Worm (Caenorhabditis elegans) whole organism, L4 larva: ENCODE data around the gene F52G3.1.

ENCODE experiments used
- F44E2.7 ChIP-seq: fragments of 200-800 bp; sonication (Bioruptor generic); IDR thresholded peaks from 2 replicates; pipeline ENCODE4 v2.1.2; 2022; ENCODE audit warnings: missing genetic modification characterization, missing compliant biosample characterization
- F49E8.2 ChIP-seq: sonication (generic microtip); optimal IDR thresholded peaks from 2 replicates; lab custom pipeline; 2016; ENCODE audit warnings: missing compliant biosample characterization, mild to moderate bottlenecking, missing genetic modification characterization, borderline replicate concordance
- R02D3.7 ChIP-seq: fragments of 150-350 bp; sonication (generic microtip); optimal IDR thresholded peaks from 3 replicates; lab custom pipeline; 2014; ENCODE audit warnings: missing biosample characterization, missing genetic modification characterization
- Y75B8A.6 ChIP-seq: fragments of 200-800 bp; sonication (Bioruptor generic); IDR thresholded peaks from 2 replicates; pipeline ENCODE4 v1.3.6; 2022; ENCODE audit warnings: missing genetic modification reagents, missing genetic modification characterization, missing compliant biosample characterization
- aha-1 ChIP-seq: fragments of 150-350 bp; peaks from one replicate; lab custom pipeline; 2014; ENCODE audit warnings: missing biosample characterization, missing genetic modification characterization
- ceh-32 ChIP-seq: sonication (generic microtip); optimal IDR thresholded peaks from 2 replicates; lab custom pipeline; 2016; ENCODE audit warnings: mild to moderate bottlenecking, missing genetic modification characterization, missing compliant biosample characterization; ENCODE audit not compliant: poor library complexity
- ceh-44 ChIP-seq: fragments of 200-800 bp; sonication (Bioruptor generic); IDR thresholded peaks from 2 replicates; pipeline ENCODE4 v1.3.6; 2022; ENCODE audit warnings: missing genetic modification reagents, missing genetic modification characterization, missing compliant biosample characterization
- ces-1 ChIP-seq: fragments of 150-350 bp; sonication (generic microtip); optimal IDR thresholded peaks from 4 replicates; lab custom pipeline; 2014; ENCODE audit warnings: missing biosample characterization, missing genetic modification reagents, missing genetic modification characterization
- dmd-6 ChIP-seq: fragments of 200-800 bp; sonication (Bioruptor generic); IDR thresholded peaks from 2 replicates; pipeline ENCODE4 v1.3.6; 2022; ENCODE audit warnings: missing genetic modification reagents, missing genetic modification characterization, missing compliant biosample characterization
- dpl-1 ChIP-seq: fragments of 150-350 bp; optimal IDR thresholded peaks from 2 replicates; lab custom pipeline; 2014; ENCODE audit warnings: missing biosample characterization, missing genetic modification reagents, missing genetic modification characterization
- egl-43 ChIP-seq: fragments of 200-800 bp; sonication (Bioruptor generic); IDR thresholded peaks from 2 replicates; pipeline ENCODE4 v1.3.6; 2022; ENCODE audit warnings: missing genetic modification reagents, missing genetic modification characterization, missing compliant biosample characterization
- gei-8 ChIP-seq: fragments of 200-800 bp; sonication (Bioruptor generic); optimal IDR thresholded peaks from 2 replicates; lab custom pipeline; 2018; ENCODE audit warnings: mild to moderate bottlenecking, missing genetic modification characterization, missing compliant biosample characterization
- hmg-1.1 ChIP-seq: fragments of 200-800 bp; sonication (Bioruptor generic); IDR thresholded peaks from 2 replicates; pipeline ENCODE4 v1.3.6; 2022; ENCODE audit warnings: missing genetic modification reagents, missing genetic modification characterization, missing compliant biosample characterization
- lin-15B ChIP-seq: fragments of 150-350 bp; sonication (generic microtip); optimal IDR thresholded peaks from 3 replicates; lab custom pipeline; 2014; ENCODE audit warnings: missing biosample characterization, missing genetic modification characterization
- lin-39 ChIP-seq: fragments of 150-350 bp; optimal IDR thresholded peaks from 2 replicates; lab custom pipeline; 2014; ENCODE audit warnings: missing biosample characterization, missing genetic modification reagents, missing genetic modification characterization
- lir-3 ChIP-seq: sonication (generic microtip); optimal IDR thresholded peaks from 2 replicates; lab custom pipeline; 2016; ENCODE audit warnings: mild to moderate bottlenecking, missing genetic modification characterization, missing compliant biosample characterization
- lsy-2 ChIP-seq, 2 experiments: fragments of 150-350 bp in 1 of 2; sonication (generic microtip) in 1 of 2; optimal IDR thresholded peaks; 2 replicates each; lab custom pipeline; 2014 to 2017; ENCODE audit warnings: missing biosample characterization in 2 of 2, missing genetic modification characterization in 2 of 2
- madf-5 ChIP-seq, 2 experiments: fragments of 200-800 bp; sonication (Bioruptor generic); IDR thresholded peaks; 2 replicates each; pipeline ENCODE4 v1.3.6; 2022; ENCODE audit warnings: missing compliant biosample characterization in 2 of 2, missing genetic modification characterization in 2 of 2
- mep-1 ChIP-seq: fragments of 150-350 bp; sonication (generic microtip); optimal IDR thresholded peaks from 3 replicates; lab custom pipeline; 2014; ENCODE audit warnings: missing biosample characterization, missing genetic modification characterization
- nhr-41 ChIP-seq: fragments of 200-800 bp; sonication (Bioruptor generic); IDR thresholded peaks from 2 replicates; pipeline ENCODE4 v1.3.6; 2022; ENCODE audit warnings: missing genetic modification reagents, missing genetic modification characterization, missing compliant biosample characterization
- nhr-48 ChIP-seq: sonication (generic microtip); optimal IDR thresholded peaks from 2 replicates; lab custom pipeline; 2016; ENCODE audit warnings: mild to moderate bottlenecking, missing genetic modification characterization, missing compliant biosample characterization
- nhr-77 ChIP-seq: fragments of 150-350 bp; optimal IDR thresholded peaks from 2 replicates; lab custom pipeline; 2014; ENCODE audit warnings: missing biosample characterization, missing genetic modification characterization
- rbr-2 ChIP-seq: sonication (generic microtip); optimal IDR thresholded peaks from 2 replicates; lab custom pipeline; 2016; ENCODE audit warnings: missing genotype, missing genetic modification characterization, missing compliant biosample characterization
- saeg-2 ChIP-seq: fragments of 200-800 bp; sonication (Bioruptor generic); IDR thresholded peaks from 2 replicates; pipeline ENCODE4 v1.3.6; 2022; ENCODE audit warnings: missing genetic modification reagents, missing genetic modification characterization, missing compliant biosample characterization
- set-16 ChIP-seq: fragments of 200-800 bp; sonication (Bioruptor generic); IDR thresholded peaks from 2 replicates; pipeline ENCODE4 v1.3.6; 2022; ENCODE audit warnings: missing genetic modification reagents, missing genetic modification characterization, missing compliant biosample characterization
- skn-1 ChIP-seq: fragments of 150-350 bp; optimal IDR thresholded peaks from 2 replicates; lab custom pipeline; 2014; ENCODE audit warnings: missing biosample characterization, missing genetic modification characterization
- tra-1 ChIP-seq: fragments of 200-800 bp; sonication (Bioruptor generic); IDR thresholded peaks from 2 replicates; pipeline ENCODE4 v1.3.6; 2022; ENCODE audit warnings: missing genetic modification reagents, missing genetic modification characterization, missing compliant biosample characterization
- unc-39 ChIP-seq: sonication (generic microtip); optimal IDR thresholded peaks from 2 replicates; lab custom pipeline; 2017; ENCODE audit warnings: missing biosample characterization, missing genetic modification characterization
- unc-62 ChIP-seq, 3 experiments: fragments of 150-350 bp in 1 of 3; sonication (generic microtip); optimal IDR thresholded peaks in 2 of 3; peaks in 1 of 3; 1 replicate in 1 of 3; 2 replicates in 2 of 3; lab custom pipeline; 2014 to 2017; ENCODE audit warnings: missing biosample characterization in 3 of 3, missing genetic modification characterization in 3 of 3, missing genetic modification reagents in 3 of 3, missing genotype in 1 of 3

The F52G3.1 gene

ce11 chrX:16998981-16999380, 35.3 kb downstream of the F52G3.1 start:
- TF ChIP-seq skn-1 (tag; lab: Kevin White, UChicago) (no peak), ceh-32 (tag; lab: Kevin White, UChicago) (no peak), R02D3.7 (tag; lab: Kevin White, UChicago) (no peak), nhr-48 (tag; lab: Kevin White, UChicago) (no peak), dpl-1 (no peak), Y75B8A.6 (GFP tag; lab: Robert Waterston, UW) (no peak), nhr-77 (no peak), unc-62 (GFP tag; optimal IDR thresholded peaks at IDR 0.05 in 1 of 2; lab: Kevin White, UChicago) (no peak), unc-62 (tag; optimal IDR thresholded peaks at IDR 0.05; lab: Kevin White, UChicago) (no peak), F49E8.2 (tag; lab: Kevin White, UChicago) (no peak), F44E2.7 (GFP tag; lab: Robert Waterston, UW) (0 out of 2 replicates have a peak, but pooled peaks have one; percentile 58), set-16 (GFP tag; lab: Robert Waterston, UW) (peak; percentile 76), lsy-2 (tag; optimal IDR thresholded peaks at IDR 0.05; lab: Kevin White, UChicago) (no peak), lir-3 (tag; lab: Kevin White, UChicago) (no peak), hmg-1.1 (0 out of 2 replicates have a peak, but pooled peaks have one; percentile 31), unc-39 (tag; lab: Kevin White, UChicago) (no peak), nhr-41 (GFP tag; lab: Robert Waterston, UW) (no peak), dmd-6 (GFP tag; lab: Robert Waterston, UW) (no peak), tra-1 (no peak)

DNA sequence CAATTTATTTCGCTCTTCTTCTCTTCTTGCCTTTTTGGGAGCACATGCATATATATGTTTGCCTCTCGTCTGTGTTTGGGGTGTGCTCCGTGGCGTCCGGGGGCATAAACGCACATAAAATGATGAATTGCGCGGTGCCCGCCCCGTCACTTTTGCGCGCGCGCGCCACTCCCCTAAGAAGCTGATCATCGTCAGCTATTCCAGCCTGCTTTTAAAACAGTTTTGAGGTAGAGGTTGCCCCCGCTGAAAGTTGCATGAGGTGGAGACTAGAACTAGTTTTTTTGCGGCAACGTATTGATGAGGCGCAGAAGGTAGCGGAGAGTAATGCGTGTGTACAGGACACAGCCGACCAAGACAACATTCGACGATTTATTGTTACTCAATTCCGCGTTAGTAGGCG, 36.0 kb downstream of the F52G3.1 start:
- TF ChIP-seq madf-5 (GFP tag; IDR thresholded peaks at IDR 0.05; lab: Robert Waterston, UW) (0 out of 4 replicates have a peak, but pooled peaks of 1 of the 2 experiments have one; percentile 46), unc-62 (GFP tag; optimal IDR thresholded peaks at IDR 0.05 in 1 of 2; lab: Kevin White, UChicago) (no peak), unc-62 (tag; optimal IDR thresholded peaks at IDR 0.05; lab: Kevin White, UChicago) (no peak), saeg-2 (GFP tag; lab: Robert Waterston, UW) (no peak), mep-1 (no peak), gei-8 (GFP tag; lab: Kevin White, UChicago) (no peak), aha-1 (peak; percentile 98), ceh-44 (GFP tag; lab: Robert Waterston, UW) (0 out of 2 replicates have a peak, but pooled peaks have one; percentile 3), egl-43 (GFP tag; lab: Robert Waterston, UW) (0 out of 2 replicates have a peak, but pooled peaks have one; percentile 38)
- TF ChIP-seq, all 104 proteins: peak for 4

DNA sequence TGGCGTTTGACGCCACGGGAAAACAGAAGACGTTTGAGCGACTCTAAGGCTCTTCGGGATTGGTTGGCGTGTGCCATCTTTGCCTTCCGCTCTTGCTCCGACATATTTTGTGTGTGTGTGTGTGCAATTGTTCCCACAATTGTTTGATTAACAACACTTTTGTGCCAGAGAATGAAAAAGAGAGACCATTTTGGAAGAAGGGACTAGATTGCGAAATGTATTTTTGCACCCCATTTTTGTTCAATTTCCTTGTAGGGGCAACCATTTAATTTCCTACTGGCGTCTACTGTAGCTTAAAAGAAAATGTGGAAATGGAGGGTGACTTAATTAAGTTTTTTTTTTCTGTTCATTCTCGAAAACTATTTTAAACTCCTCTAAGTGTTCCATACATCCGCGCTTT, 38.5 kb downstream of the F52G3.1 start:
- peak in 1 of 2 experiments; percentile 39 for TF ChIP-seq lsy-2 (tag; optimal IDR thresholded peaks at IDR 0.05; lab: Kevin White, UChicago)
- no peak for TF ChIP-seq madf-5 (GFP tag; IDR thresholded peaks at IDR 0.05; lab: Robert Waterston, UW)
- peak in 1 of 2 experiments; percentile 98 for TF ChIP-seq unc-62 (GFP tag; optimal IDR thresholded peaks at IDR 0.05 in 1 of 2; lab: Kevin White, UChicago)
- no peak for TF ChIP-seq unc-62 (tag; optimal IDR thresholded peaks at IDR 0.05; lab: Kevin White, UChicago)

- TF ChIP-seq aha-1: peak; percentile 91
- TF ChIP-seq lin-15B (tag; lab: Kevin White, UChicago): no peak
- TF ChIP-seq rbr-2 (tag; lab: Kevin White, UChicago): peak; percentile 19
- TF ChIP-seq lsy-2 (tag; optimal IDR thresholded peaks at IDR 0.05; lab: Kevin White, UChicago): peak in 1 of 2 experiments; percentile 13
- peak; percentile 49 for TF ChIP-seq ces-1 (GFP tag; lab: Kevin White, UChicago)
- TF ChIP-seq unc-62 (GFP tag; optimal IDR thresholded peaks at IDR 0.05 in 1 of 2; lab: Kevin White, UChicago): peak in 1 of 2 experiments; percentile 98
- no peak for TF ChIP-seq unc-62 (tag; optimal IDR thresholded peaks at IDR 0.05; lab: Kevin White, UChicago)
- no peak for TF ChIP-seq nhr-77
Measured at ce11 chrX:17003473-17004123, 39.9 kb downstream of the F52G3.1 start.

- TF ChIP-seq egl-43 (GFP tag; lab: Robert Waterston, UW) (0 out of 2 replicates have a peak, but pooled peaks have one; percentile 35), set-16 (GFP tag; lab: Robert Waterston, UW) (peak; percentile 84), lin-39 (tag; lab: Kevin White, UChicago) (no peak)
- TF ChIP-seq, all 104 proteins: peak for 2
Measured at ce11 chrX:17006843-17007242, 43.2 kb downstream of the F52G3.1 start.
